In the genomic region with DNA sequence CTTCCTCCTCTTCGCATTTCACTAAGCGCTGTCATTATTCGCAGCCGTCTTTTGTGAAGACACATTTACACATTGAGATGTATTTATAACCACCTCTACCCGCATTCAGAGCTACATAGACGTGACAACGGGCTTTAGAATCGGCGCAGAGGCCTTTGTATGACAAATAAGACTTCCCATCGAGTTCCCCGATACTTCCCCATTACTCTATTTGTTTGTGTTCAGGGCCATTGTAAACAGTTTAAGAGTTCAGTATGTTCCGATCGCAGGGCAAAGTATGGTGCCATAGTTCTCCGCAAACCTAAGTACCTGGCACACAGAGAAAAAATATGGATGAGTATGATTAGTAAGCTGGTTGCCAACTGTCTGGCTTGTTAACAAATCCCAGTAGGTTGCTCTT, we compare ENCODE assay signal across 2 fruit fly cellular contexts.
TF ChIP-seq lines count a peak whose summit lies in the region.

No protein-coding gene starts in this region.

- TF ChIP-seq CTCF in whole organism, embryonic (GFP tag; optimal IDR thresholded peaks at IDR 0.05; lab: Kevin White, UChicago), result no peak

TF ChIP-seq in whole organism, embryonic, 481 proteins besides CTCF, POLR2A, EP300 and RAD21:
- 0 out of 2 replicates have a peak, but pooled peaks have one; percentile 0 for TF ChIP-seq nerfin-2 (GFP tag; IDR thresholded peaks at IDR 0.05; lab: Robert Waterston, UW; ENCODE audit: partially characterized antibody)
- TF ChIP-seq CG4360 (GFP tag; IDR thresholded peaks at IDR 0.05; lab: Robert Waterston, UW), result no peak
- TF ChIP-seq NK7.1 (GFP tag; optimal IDR thresholded peaks at IDR 0.05; lab: Kevin White, UChicago), result no peak
- TF ChIP-seq h (optimal IDR thresholded peaks at IDR 0.05; lab: Kevin White, UChicago), result no peak
- TF ChIP-seq cad (GFP tag; optimal IDR thresholded peaks at IDR 0.05; lab: Kevin White, UChicago), result peak; percentile 17
- TF ChIP-seq zf30C (GFP tag; optimal IDR thresholded peaks at IDR 0.05; lab: Kevin White, UChicago), result peak; percentile 62
- 0 out of 3 replicates have a peak, but pooled peaks have one; percentile 10 for TF ChIP-seq CG2199 (GFP tag; IDR thresholded peaks at IDR 0.05; lab: Robert Waterston, UW)
- no peak for TF ChIP-seq al (GFP tag; IDR thresholded peaks at IDR 0.05; lab: Robert Waterston, UW)
- no peak for TF ChIP-seq btn (GFP tag; optimal IDR thresholded peaks at IDR 0.05; lab: Kevin White, UChicago)
- TF ChIP-seq CG13894 (tag; optimal IDR thresholded peaks at IDR 0.05; lab: Kevin White, UChicago), result peak; percentile 31
- TF ChIP-seq phol (tag; optimal IDR thresholded peaks at IDR 0.05; lab: Kevin White, UChicago), result no peak
- TF ChIP-seq hth (optimal IDR thresholded peaks at IDR 0.05; lab: Kevin White, UChicago), result no peak
- no peak for TF ChIP-seq CG12071 (GFP tag; optimal IDR thresholded peaks at IDR 0.05; lab: Kevin White, UChicago)
- peak; percentile 72 for TF ChIP-seq zen (tag; optimal IDR thresholded peaks at IDR 0.05; lab: Kevin White, UChicago)
- TF ChIP-seq gcm (GFP tag; optimal IDR thresholded peaks at IDR 0.05; lab: Kevin White, UChicago), result peak; percentile 49
- no peak for TF ChIP-seq Nf-YC (tag; optimal IDR thresholded peaks at IDR 0.05; lab: Kevin White, UChicago)
- TF ChIP-seq CG7745 (tag; optimal IDR thresholded peaks at IDR 0.05; lab: Kevin White, UChicago), result no peak
- TF ChIP-seq eve (GFP tag; optimal IDR thresholded peaks at IDR 0.05; lab: Kevin White, UChicago), result peak in 1 of 2 experiments; percentile 4
- no peak for TF ChIP-seq D (optimal IDR thresholded peaks at IDR 0.05; lab: Kevin White, UChicago)
- peak; percentile 21 for TF ChIP-seq D (GFP tag; optimal IDR thresholded peaks at IDR 0.05; lab: Kevin White, UChicago)
- TF ChIP-seq hbn (GFP tag; IDR thresholded peaks at IDR 0.05; lab: Robert Waterston, UW; ENCODE audit: partially characterized antibody), result no peak
- no peak for TF ChIP-seq so (GFP tag; IDR thresholded peaks at IDR 0.05; lab: Robert Waterston, UW)

TF ChIP-seq in whole organism, prepupa, 60 proteins besides CTCF, POLR2A, EP300 and RAD21:
- TF ChIP-seq fkh (GFP tag; optimal IDR thresholded peaks at IDR 0.05; lab: Kevin White, UChicago) (peak; percentile 60), CG9139 (GFP tag; optimal IDR thresholded peaks at IDR 0.05; lab: Kevin White, UChicago) (no peak), spab (GFP tag; optimal IDR thresholded peaks at IDR 0.05; lab: Kevin White, UChicago) (no peak)
